Fruit fly (Drosophila melanogaster) ovary, adult (tissue): ENCODE data around the gene CG11898.
A peak's percentile ranks its signal among the peaks of the same experiment; 100 is the strongest.

Experiments
- CG17801 ChIP-seq: fragments of 200-800 bp; optimal IDR thresholded peaks from 2 replicates; lab custom pipeline; 2019; ENCODE audit warnings: missing biosample characterization, mild to moderate bottlenecking, missing genetic modification characterization, moderate library complexity; ENCODE audit not compliant: partially characterized antibody

The CG11898 gene

dm6 chr3R:29157418-29158398 is 7.7 kb upstream of the CG11898 start, which contains the start of gene rdog:
TSS of gene rdog (plus strand) at chr3R:29158122.
- TF ChIP-seq CG17801, result peak; percentile 36

dm6 chr3R:29158721-29159120 is 6.7 kb upstream of the CG11898 start:
- no peak for TF ChIP-seq CG17801

dm6 chr3R:29159620-29160019 is 5.8 kb upstream of the CG11898 start:
- no peak for TF ChIP-seq CG17801

- TF ChIP-seq CG17801, result no peak
Observed at dm6 chr3R:29190984-29191383, 25.5 kb downstream of the CG11898 start.

- no peak for TF ChIP-seq CG17801
Observed at dm6 chr3R:29194957-29195356, 29.5 kb downstream of the CG11898 start, which contains the start of gene jus. TSS of gene jus (minus strand) at chr3R:29194994.

- no peak for TF ChIP-seq CG17801
Observed at dm6 chr3R:29196967-29197611, 31.6 kb downstream of the CG11898 start, which contains the start of gene CG14515. TSS of gene CG14515 (plus strand) at chr3R:29197556.

dm6 chr3R:29198299-29198698 is 32.9 kb downstream of the CG11898 start:
- no peak for TF ChIP-seq CG17801

- TF ChIP-seq CG17801, result peak; percentile 61
Observed at dm6 chr3R:29199807-29200693, 34.6 kb downstream of the CG11898 start, which contains the start of gene CG11899. TSS of gene CG11899 (plus strand) at chr3R:29200454.

dm6 chr3R:29202418-29202817 is 37.0 kb downstream of the CG11898 start, which contains the start of gene Mesh1:
TSS of gene Mesh1 (minus strand) at chr3R:29202525.
- no peak for TF ChIP-seq CG17801

- no peak for TF ChIP-seq CG17801
Observed at dm6 chr3R:29204033-29204432, 38.6 kb downstream of the CG11898 start, which contains the start of gene Cyt-c1L. TSS of gene Cyt-c1L (minus strand) at chr3R:29204133.

dm6 chr3R:29204612-29205480 is 39.4 kb downstream of the CG11898 start:
- no peak for TF ChIP-seq CG17801

- no peak for TF ChIP-seq CG17801
Observed at dm6 chr3R:29206198-29207011, 41.0 kb downstream of the CG11898 start.

dm6 chr3R:29207012-29207656 is 41.7 kb downstream of the CG11898 start:
- peak; percentile 73 for TF ChIP-seq CG17801

- TF ChIP-seq CG17801, result peak; percentile 45
Observed at dm6 chr3R:29207996-29208395, 42.6 kb downstream of the CG11898 start.
